Worm (Caenorhabditis elegans) whole organism, early embryonic: ENCODE measurements around the gene snu-66.
A peak's percentile ranks its signal among the peaks of the same experiment; 100 is the strongest.
"Not testable (repeated sequence)": the region's sequence is repeated elsewhere in the genome, so short reads cannot be mapped to it uniquely, and the experiment has no call there.

Experiments
- B0310.2 ChIP-seq: sonication (generic microtip); optimal IDR thresholded peaks from 2 replicates; lab custom pipeline; 2016; ENCODE audit warnings: mild to moderate bottlenecking, missing genetic modification characterization, missing compliant biosample characterization
- F13C5.2 ChIP-seq: sonication (generic microtip); optimal IDR thresholded peaks from 2 replicates; lab custom pipeline; 2017; ENCODE audit warnings: mild to moderate bottlenecking, missing genetic modification characterization, inconsistent platforms, missing compliant biosample characterization
- ama-1 ChIP-seq: fragments of 150-350 bp; optimal IDR thresholded peaks from 2 replicates; lab custom pipeline; 2014
- ceh-36 ChIP-seq: sonication (generic microtip); optimal IDR thresholded peaks from 2 replicates; lab custom pipeline; 2016; ENCODE audit warnings: missing genetic modification characterization, inconsistent platforms, missing compliant biosample characterization
- ets-7 ChIP-seq: sonication (generic microtip); optimal IDR thresholded peaks from 2 replicates; lab custom pipeline; 2016; ENCODE audit warnings: missing genotype, missing genetic modification characterization, missing compliant biosample characterization
- flt-1 ChIP-seq: fragments of 200-800 bp; sonication (Bioruptor generic); IDR thresholded peaks from 2 replicates; pipeline ENCODE4 v1.3.6; 2022; ENCODE audit warnings: missing genetic modification characterization, missing compliant biosample characterization
- hmbx-1 ChIP-seq: sonication (generic microtip); optimal IDR thresholded peaks from 2 replicates; lab custom pipeline; 2016; ENCODE audit warnings: mild to moderate bottlenecking, missing genetic modification characterization, missing compliant biosample characterization
- hmg-4 ChIP-seq: fragments of 200-800 bp; sonication (Bioruptor generic); optimal IDR thresholded peaks from 2 replicates; lab custom pipeline; 2018; ENCODE audit warnings: mild to moderate bottlenecking, missing genetic modification characterization, missing compliant biosample characterization
- hnd-1 ChIP-seq: sonication (generic microtip); optimal IDR thresholded peaks from 2 replicates; lab custom pipeline; 2016; ENCODE audit warnings: missing genetic modification characterization, missing compliant biosample characterization
- pes-1 ChIP-seq: fragments of 200-800 bp; sonication (Bioruptor generic); IDR thresholded peaks from 2 replicates; pipeline ENCODE4 v1.3.6; 2022; ENCODE audit warnings: missing genetic modification reagents, missing genetic modification characterization, missing compliant biosample characterization
- scrt-1 ChIP-seq: fragments of 200-800 bp; sonication (Bioruptor generic); IDR thresholded peaks from 2 replicates; pipeline ENCODE4 v1.3.6; 2022; ENCODE audit warnings: missing genetic modification characterization, missing compliant biosample characterization
- sea-1 ChIP-seq: fragments of 200-800 bp; sonication (Bioruptor generic); conservative IDR thresholded peaks from 2 replicates; pipeline ENCODE4 v1.3.6; 2022; ENCODE audit warnings: missing genetic modification characterization, missing compliant biosample characterization
- tbx-37 ChIP-seq: fragments of 200-800 bp; sonication (Bioruptor generic); conservative IDR thresholded peaks from 2 replicates; pipeline ENCODE4 v1.3.6; 2022; ENCODE audit warnings: missing genetic modification reagents, missing genetic modification characterization, missing compliant biosample characterization
- tra-4 ChIP-seq: sonication (generic microtip); optimal IDR thresholded peaks from 2 replicates; lab custom pipeline; 2017; ENCODE audit warnings: missing genetic modification characterization, missing compliant biosample characterization

DNA sequence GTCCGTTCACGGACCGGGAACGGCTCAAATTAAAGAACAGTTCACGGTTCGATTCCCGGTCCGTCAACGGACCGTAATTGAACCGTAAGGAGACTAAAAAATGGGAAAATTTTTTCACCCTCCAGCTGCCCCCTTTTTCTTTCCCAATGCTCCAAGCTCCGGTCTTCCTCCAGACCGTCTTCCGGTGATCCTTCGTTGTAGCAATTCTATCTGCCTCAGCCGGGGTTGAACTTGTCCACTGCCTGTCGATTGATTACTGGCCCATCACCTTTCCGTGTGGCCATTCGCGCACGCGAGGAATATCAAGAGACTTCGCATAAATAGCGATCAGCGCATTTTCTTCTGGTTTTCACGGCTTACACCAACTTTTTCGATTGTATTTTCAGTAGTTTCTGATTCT, 27.0 kb downstream of the snu-66 start:
- not testable (repeated sequence) for TF ChIP-seq ama-1; hmbx-1 (tag; lab: Kevin White, UChicago); tra-4 (tag; lab: Kevin White, UChicago); tbx-37 (GFP tag; lab: Robert Waterston, UW); ceh-36; F13C5.2 (tag; lab: Kevin White, UChicago); hnd-1 (tag; lab: Kevin White, UChicago); hmg-4 (GFP tag; lab: Kevin White, UChicago); sea-1 (GFP tag; lab: Robert Waterston, UW); B0310.2; ets-7 (tag; lab: Kevin White, UChicago)
- TF ChIP-seq flt-1 (GFP tag; lab: Robert Waterston, UW) (peak; percentile 56; the same call in 1 of the 2 replicates), scrt-1 (GFP tag; lab: Robert Waterston, UW) (peak; percentile 70; the same call in 1 of the 2 replicates), pes-1 (GFP tag; lab: Robert Waterston, UW) (peak; percentile 76)
